Fruit fly (Drosophila melanogaster) whole organism, embryonic: ENCODE measurements around the gene CG5516.

ENCODE experiments used
- ATbp ChIP-seq: fragments of 200-800 bp; sonication (Bioruptor generic); optimal IDR thresholded peaks from 2 replicates; lab custom pipeline; 2017; ENCODE audit warnings: missing biosample characterization, mild to moderate bottlenecking, missing genetic modification characterization, missing genetic modification reagents
- C15 ChIP-seq: fragments of 200-800 bp; sonication (Bioruptor generic); IDR thresholded peaks from 3 replicates; pipeline ENCODE4 v1.3.6; 2022; ENCODE audit warnings: missing biosample characterization, missing genetic modification characterization
- CG10147 ChIP-seq: fragments of 200-800 bp; sonication (Bioruptor generic); optimal IDR thresholded peaks from 2 replicates; lab custom pipeline; 2019; ENCODE audit warnings: missing biosample characterization, mild to moderate bottlenecking, missing genetic modification characterization, moderate library complexity
- CG12104 ChIP-seq: fragments of 200-800 bp; sonication (Bioruptor generic); optimal IDR thresholded peaks from 3 replicates; lab custom pipeline; 2016; ENCODE audit warnings: missing biosample characterization, missing genetic modification characterization
- CG13287 ChIP-seq: fragments of 200-800 bp; sonication (Bioruptor generic); IDR thresholded peaks from 2 replicates; pipeline ENCODE4 v1.3.6; 2022; ENCODE audit warnings: missing biosample characterization, missing genetic modification characterization; ENCODE audit not compliant: partially characterized antibody
- CG14050 ChIP-seq: fragments of 200-800 bp; sonication (Bioruptor generic); IDR thresholded peaks from 3 replicates; pipeline ENCODE4 v1.3.6; 2022; ENCODE audit warnings: missing biosample characterization, missing genetic modification characterization
- CG14860 ChIP-seq: fragments of 200-800 bp; sonication (Bioruptor generic); IDR thresholded peaks from 3 replicates; pipeline ENCODE4 v1.3.6; 2022; ENCODE audit warnings: missing biosample characterization, missing genetic modification characterization; ENCODE audit not compliant: partially characterized antibody
- CG15696 ChIP-seq: fragments of 200-800 bp; sonication (Bioruptor generic); optimal IDR thresholded peaks from 2 replicates; lab custom pipeline; 2019; ENCODE audit warnings: missing biosample characterization, mild to moderate bottlenecking, missing genetic modification characterization, moderate library complexity
- CG17359 ChIP-seq: fragments of 200-800 bp; sonication (Bioruptor generic); optimal IDR thresholded peaks from 3 replicates; lab custom pipeline; 2018; ENCODE audit warnings: missing biosample characterization, mild to moderate bottlenecking, missing genetic modification characterization, moderate library complexity
- CG18262 ChIP-seq: fragments of 200-800 bp; optimal IDR thresholded peaks from 3 replicates; lab custom pipeline; 2019; ENCODE audit warnings: missing biosample characterization, mild to moderate bottlenecking, missing genetic modification characterization, moderate library complexity
- CG1832 ChIP-seq: fragments of 200-800 bp; sonication (Bioruptor generic); optimal IDR thresholded peaks from 2 replicates; lab custom pipeline; 2017; ENCODE audit warnings: missing biosample characterization, mild to moderate bottlenecking, missing genetic modification characterization, inconsistent platforms
- CG18619 ChIP-seq: fragments of 200-800 bp; sonication (Bioruptor generic); optimal IDR thresholded peaks from 3 replicates; lab custom pipeline; 2017; ENCODE audit warnings: missing biosample characterization, mild to moderate bottlenecking, missing genetic modification characterization
- CG30020 ChIP-seq: fragments of 200-800 bp; optimal IDR thresholded peaks from 2 replicates; lab custom pipeline; 2019; ENCODE audit warnings: missing biosample characterization, mild to moderate bottlenecking, missing genetic modification characterization, moderate library complexity
- CG31388 ChIP-seq: fragments of 200-800 bp; sonication (Bioruptor generic); optimal IDR thresholded peaks from 2 replicates; lab custom pipeline; 2016; ENCODE audit warnings: missing biosample characterization, missing genetic modification characterization
- CG3163 ChIP-seq: fragments of 200-800 bp; sonication (Bioruptor generic); optimal IDR thresholded peaks from 3 replicates; lab custom pipeline; 2016; ENCODE audit warnings: missing biosample characterization, missing genetic modification characterization
- CG3281 ChIP-seq: fragments of 200-800 bp; sonication (Bioruptor generic); optimal IDR thresholded peaks from 3 replicates; lab custom pipeline; 2017; ENCODE audit warnings: missing biosample characterization, mild to moderate bottlenecking, missing genetic modification characterization
- CG6175 ChIP-seq: fragments of 200-800 bp; sonication (Bioruptor generic); IDR thresholded peaks from 3 replicates; pipeline ENCODE4 v1.3.6; 2022; ENCODE audit warnings: missing biosample characterization, missing genetic modification characterization
- CG6254 ChIP-seq: fragments of 200-800 bp; sonication (Bioruptor generic); optimal IDR thresholded peaks from 3 replicates; lab custom pipeline; 2017; ENCODE audit warnings: mild to moderate bottlenecking, missing biosample characterization, missing genetic modification reagents, missing genetic modification characterization
- CG6791 ChIP-seq: fragments of 200-800 bp; sonication (Bioruptor generic); IDR thresholded peaks from 3 replicates; pipeline ENCODE4 v1.3.6; 2022; ENCODE audit warnings: missing biosample characterization, missing genetic modification characterization; ENCODE audit not compliant: partially characterized antibody
- CG8281 ChIP-seq: fragments of 200-800 bp; sonication (Bioruptor generic); optimal IDR thresholded peaks from 2 replicates; lab custom pipeline; 2018; ENCODE audit warnings: missing biosample characterization, mild to moderate bottlenecking, missing genetic modification characterization, moderate library complexity
- CG8359 ChIP-seq: fragments of 200-800 bp; sonication (Bioruptor generic); optimal IDR thresholded peaks from 2 replicates; lab custom pipeline; 2017; ENCODE audit warnings: missing biosample characterization, mild to moderate bottlenecking, missing genetic modification characterization, borderline replicate concordance
- CG9215 ChIP-seq: fragments of 200-800 bp; sonication (Bioruptor generic); IDR thresholded peaks from 2 replicates; pipeline ENCODE4 v1.3.6; 2022; ENCODE audit warnings: missing biosample characterization, missing genetic modification characterization
- Dbx ChIP-seq: fragments of 200-800 bp; sonication (Bioruptor generic); IDR thresholded peaks from 3 replicates; pipeline ENCODE4 v1.3.6; 2022; ENCODE audit warnings: missing biosample characterization, missing genetic modification characterization
- Eip74EF ChIP-seq, 2 experiments: fragments of 200-800 bp in 1 of 2; fragments of >200 bp in 1 of 2; sonication (Bioruptor generic) in 1 of 2; optimal IDR thresholded peaks; 2 replicates each; lab custom pipeline; 2017 to 2019; ENCODE audit warnings: missing biosample characterization in 2 of 2, missing genetic modification characterization in 2 of 2, mild to moderate bottlenecking in 1 of 2, moderate library complexity in 1 of 2
- HLH3B ChIP-seq: fragments of 200-800 bp; sonication (Bioruptor generic); IDR thresholded peaks from 2 replicates; pipeline ENCODE4 v1.3.6; 2022; ENCODE audit warnings: missing biosample characterization, missing genetic modification characterization
- Hmx ChIP-seq: fragments of 200-800 bp; sonication (Bioruptor generic); optimal IDR thresholded peaks from 2 replicates; lab custom pipeline; 2016; ENCODE audit warnings: missing biosample characterization, missing genetic modification characterization
- Hsf ChIP-seq: fragments of 200-800 bp; sonication (Bioruptor generic); optimal IDR thresholded peaks from 3 replicates; lab custom pipeline; 2016; ENCODE audit warnings: missing biosample characterization, missing genetic modification characterization
- Neu2 ChIP-seq: fragments of 200-800 bp; sonication (Bioruptor generic); optimal IDR thresholded peaks from 3 replicates; lab custom pipeline; 2016; ENCODE audit warnings: missing biosample characterization, missing genetic modification characterization, borderline replicate concordance
- Ptx1 ChIP-seq: fragments of 200-800 bp; sonication (Bioruptor generic); IDR thresholded peaks from 2 replicates; pipeline ENCODE4 v1.3.6; 2022; ENCODE audit warnings: missing biosample characterization, missing genetic modification characterization
- Xbp1 ChIP-seq: fragments of 200-800 bp; sonication (Bioruptor generic); optimal IDR thresholded peaks from 3 replicates; lab custom pipeline; 2016; ENCODE audit warnings: missing biosample characterization, mild to moderate bottlenecking, missing genetic modification characterization
- YL-1 ChIP-seq: fragments of 200-800 bp; sonication (Bioruptor generic); optimal IDR thresholded peaks from 3 replicates; lab custom pipeline; 2017; ENCODE audit warnings: missing biosample characterization, mild to moderate bottlenecking, missing genetic modification characterization
- ara ChIP-seq: fragments of 200-800 bp; sonication (Bioruptor generic); IDR thresholded peaks from 2 replicates; pipeline ENCODE4 v1.3.6; 2022; ENCODE audit warnings: missing biosample characterization, missing genetic modification characterization
- az2 ChIP-seq: fragments of 200-800 bp; sonication (Bioruptor generic); optimal IDR thresholded peaks from 3 replicates; lab custom pipeline; 2016; ENCODE audit warnings: missing biosample characterization, missing genetic modification characterization
- bcd ChIP-seq: fragments of 200-800 bp; sonication (Bioruptor generic); optimal IDR thresholded peaks from 2 replicates; lab custom pipeline; 2017; ENCODE audit warnings: missing biosample characterization, mild to moderate bottlenecking, missing genetic modification characterization
- bigmax ChIP-seq: fragments of 200-800 bp; sonication (Bioruptor generic); optimal IDR thresholded peaks from 2 replicates; lab custom pipeline; 2018; ENCODE audit warnings: missing biosample characterization, mild to moderate bottlenecking, missing genetic modification characterization
- btn ChIP-seq: fragments of 200-800 bp; sonication (Bioruptor generic); optimal IDR thresholded peaks from 2 replicates; lab custom pipeline; 2016; ENCODE audit warnings: missing biosample characterization, missing genetic modification characterization
- chm ChIP-seq: fragments of 200-800 bp; sonication (Bioruptor generic); IDR thresholded peaks from 2 replicates; pipeline ENCODE4 v1.3.6; 2022; ENCODE audit warnings: missing biosample characterization, missing genetic modification characterization
- en ChIP-seq: fragments of 200-800 bp; sonication (Bioruptor generic); optimal IDR thresholded peaks from 2 replicates; lab custom pipeline; 2016; ENCODE audit warnings: missing biosample characterization, missing genetic modification characterization
- gcm ChIP-seq: fragments of 200-800 bp; sonication (Bioruptor generic); optimal IDR thresholded peaks from 2 replicates; lab custom pipeline; 2019; ENCODE audit warnings: missing biosample characterization, mild to moderate bottlenecking, missing genetic modification characterization, moderate library complexity
- ham ChIP-seq: fragments of 200-800 bp; sonication (Bioruptor generic); IDR thresholded peaks from 2 replicates; pipeline ENCODE4 v1.3.6; 2022; ENCODE audit warnings: missing biosample characterization, missing genetic modification characterization
- inv ChIP-seq: fragments of 200-800 bp; sonication (Bioruptor generic); IDR thresholded peaks from 2 replicates; pipeline ENCODE4 v1.3.6; 2022; ENCODE audit warnings: missing biosample characterization, missing genetic modification characterization; ENCODE audit not compliant: partially characterized antibody
- jumu ChIP-seq: fragments of 200-800 bp; sonication (Bioruptor generic); optimal IDR thresholded peaks from 3 replicates; lab custom pipeline; 2016; ENCODE audit warnings: missing biosample characterization, missing genetic modification characterization
- lmd ChIP-seq: fragments of 200-800 bp; sonication (Bioruptor generic); IDR thresholded peaks from 2 replicates; pipeline ENCODE4 v1.3.6; 2022; ENCODE audit warnings: missing biosample characterization, missing genetic modification characterization
- oc ChIP-seq: fragments of 200-800 bp; sonication (Bioruptor generic); optimal IDR thresholded peaks from 2 replicates; lab custom pipeline; 2018; ENCODE audit warnings: missing biosample characterization, mild to moderate bottlenecking, missing genetic modification characterization, moderate library complexity
- org-1 ChIP-seq: fragments of 200-800 bp; sonication (Bioruptor generic); optimal IDR thresholded peaks from 2 replicates; lab custom pipeline; 2017; ENCODE audit warnings: missing biosample characterization, missing genetic modification characterization
- salm ChIP-seq: fragments of 200-800 bp; sonication (Bioruptor generic); optimal IDR thresholded peaks from 2 replicates; lab custom pipeline; 2018; ENCODE audit warnings: missing biosample characterization, mild to moderate bottlenecking, missing genetic modification characterization
- sima ChIP-seq: fragments of 200-800 bp; sonication (Bioruptor generic); optimal IDR thresholded peaks from 2 replicates; lab custom pipeline; 2016; ENCODE audit warnings: missing biosample characterization, missing genetic modification characterization
- stc ChIP-seq: fragments of 200-800 bp; sonication (Bioruptor generic); IDR thresholded peaks from 2 replicates; pipeline ENCODE4 v1.3.6; 2022; ENCODE audit warnings: missing biosample characterization, missing genetic modification characterization
- tll ChIP-seq, 2 experiments: fragments of 200-800 bp in 1 of 2; fragments of >200 bp in 1 of 2; sonication (Bioruptor generic) in 1 of 2; optimal IDR thresholded peaks; 2 replicates each; lab custom pipeline; 2017 to 2019; ENCODE audit warnings: missing biosample characterization in 2 of 2, missing genetic modification characterization in 2 of 2, mild to moderate bottlenecking in 1 of 2, moderate library complexity in 1 of 2
- trh ChIP-seq: fragments of 200-800 bp; sonication (Bioruptor generic); optimal IDR thresholded peaks from 2 replicates; lab custom pipeline; 2016; ENCODE audit warnings: missing biosample characterization, missing genetic modification characterization
- zfh2 ChIP-seq: fragments of 200-800 bp; sonication (Bioruptor generic); optimal IDR thresholded peaks from 2 replicates; lab custom pipeline; 2016; ENCODE audit warnings: missing biosample characterization, missing genetic modification characterization

Gene CG5516

DNA sequence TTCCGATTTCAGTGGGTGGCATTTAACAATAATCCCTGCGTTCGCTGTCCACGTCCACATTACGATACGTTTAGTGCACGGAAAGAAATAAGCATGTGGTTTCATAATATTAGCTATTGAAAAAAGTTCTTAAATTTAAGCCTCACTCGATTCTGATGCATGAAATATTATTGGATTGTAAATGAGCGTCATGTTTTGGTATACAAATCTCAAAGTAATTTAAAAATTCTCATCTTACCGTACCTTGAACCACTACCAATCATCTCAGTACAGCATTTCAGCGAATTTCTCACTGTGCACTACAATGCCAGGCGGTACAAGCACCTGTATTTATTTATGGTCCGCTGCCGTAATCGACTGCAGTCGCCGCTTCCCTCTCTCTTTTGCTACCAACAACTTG, 10.6 kb downstream of the CG5516 start (continued):
- TF ChIP-seq CG6791 (GFP tag; lab: Robert Waterston, UW) (no peak), az2 (GFP tag; lab: Kevin White, UChicago) (peak; percentile 85), ara (no peak), CG6254 (GFP tag; lab: Kevin White, UChicago) (peak; percentile 67), oc (peak; percentile 50), CG8359 (peak; percentile 48), Eip74EF (GFP tag; optimal IDR thresholded peaks at IDR 0.05; lab: Kevin White, UChicago) (peak in 1 of 2 experiments; percentile 67), CG8281 (peak; percentile 60), tll (GFP tag; optimal IDR thresholded peaks at IDR 0.05; lab: Kevin White, UChicago) (no peak), CG18619 (GFP tag; lab: Kevin White, UChicago) (peak; percentile 74), trh (GFP tag; lab: Kevin White, UChicago) (peak; percentile 25), lmd (GFP tag; lab: Robert Waterston, UW) (no peak), CG3163 (GFP tag; lab: Kevin White, UChicago) (no peak), bcd (peak; percentile 82), CG6175 (no peak), bigmax (GFP tag; lab: Kevin White, UChicago) (no peak), ham (GFP tag; lab: Robert Waterston, UW) (no peak), CG17359 (tag; lab: Kevin White, UChicago) (peak; percentile 89), CG1832 (no peak), zfh2 (GFP tag; lab: Kevin White, UChicago) (peak; percentile 63), btn (GFP tag; lab: Kevin White, UChicago) (peak; percentile 75), CG3281 (peak; percentile 86), CG30020 (no peak), sima (peak; percentile 42), Hmx (GFP tag; lab: Kevin White, UChicago) (no peak), CG9215 (GFP tag; lab: Robert Waterston, UW) (no peak), CG10147 (peak; percentile 70), Xbp1 (GFP tag; lab: Kevin White, UChicago) (peak; percentile 85), en (GFP tag; lab: Kevin White, UChicago) (peak; percentile 62), YL-1 (no peak), stc (GFP tag; lab: Robert Waterston, UW) (no peak), CG18262 (tag; lab: Kevin White, UChicago) (peak; percentile 86), CG31388 (GFP tag; lab: Kevin White, UChicago) (peak; percentile 66), org-1 (GFP tag; lab: Kevin White, UChicago) (peak; percentile 80), chm (GFP tag; lab: Robert Waterston, UW) (no peak), CG12104 (GFP tag; lab: Kevin White, UChicago) (peak; percentile 53), inv (GFP tag; lab: Robert Waterston, UW) (no peak), salm (tag; lab: Kevin White, UChicago) (peak; percentile 76), CG14050 (no peak), ATbp (GFP tag; lab: Kevin White, UChicago) (peak; percentile 86), gcm (peak; percentile 68), jumu (peak; percentile 74), Ptx1 (GFP tag; lab: Robert Waterston, UW) (no peak), CG14860 (GFP tag; lab: Robert Waterston, UW) (no peak), HLH3B (GFP tag; lab: Robert Waterston, UW) (no peak), Neu2 (GFP tag; lab: Kevin White, UChicago) (no peak), Hsf (GFP tag; lab: Kevin White, UChicago) (peak; percentile 78), CG13287 (GFP tag; lab: Robert Waterston, UW) (no peak), C15 (no peak), Dbx (no peak), CG15696 (tag; lab: Kevin White, UChicago) (peak; percentile 72)
